Fruit fly (Drosophila melanogaster): ENCODE data around the gene trp.

trp gene

dm6 chr3R:29868676-29869349 lies 51.3 kb downstream of the trp start, which contains the start of gene Zip99C (continued):
- TF ChIP-seq lmd (GFP tag; IDR thresholded peaks at IDR 0.05) (peak; percentile 41; the same call in 1 of the 2 replicates), gce (GFP tag; IDR thresholded peaks at IDR 0.05) (no peak), lbe (GFP tag; optimal IDR thresholded peaks at IDR 0.05) (peak; percentile 79), CG9876 (GFP tag; optimal IDR thresholded peaks at IDR 0.05) (no peak), z (GFP tag; IDR thresholded peaks at IDR 0.05) (0 out of 3 replicates have a peak, but pooled peaks have one; percentile 38), Rx (GFP tag; IDR thresholded peaks at IDR 0.05) (no peak), CG13287 (GFP tag; IDR thresholded peaks at IDR 0.05; ENCODE audit: partially characterized antibody) (peak; percentile 94), CG17912 (GFP tag; optimal IDR thresholded peaks at IDR 0.05) (no peak), CG11696 (GFP tag; IDR thresholded peaks at IDR 0.05) (no peak), CG3163 (GFP tag; optimal IDR thresholded peaks at IDR 0.05) (no peak), CG12071 (GFP tag; optimal IDR thresholded peaks at IDR 0.05) (no peak), CG7928 (GFP tag; optimal IDR thresholded peaks at IDR 0.05) (no peak), p53 (GFP tag; optimal IDR thresholded peaks at IDR 0.05) (no peak), CG12659 (GFP tag; optimal IDR thresholded peaks at IDR 0.05) (peak; percentile 65), fu2 (GFP tag; optimal IDR thresholded peaks at IDR 0.05) (no peak)

dm6 chr3R:29867895-29868294 lies 52.2 kb downstream of the trp start:
- TF ChIP-seq Eip74EF (GFP tag; optimal IDR thresholded peaks at IDR 0.05) (peak in 1 of 2 experiments; percentile 36), bowl (GFP tag; IDR thresholded peaks at IDR 0.05) (no peak), fd64A (GFP tag; optimal IDR thresholded peaks at IDR 0.05) (no peak), eve (GFP tag; optimal IDR thresholded peaks at IDR 0.05) (no peak), CG34224 (GFP tag; IDR thresholded peaks at IDR 0.05; ENCODE audit: partially characterized antibody) (peak; percentile 33; the same call in 1 of the 3 replicates), z (GFP tag; IDR thresholded peaks at IDR 0.05) (peak; percentile 93), CG6813 (GFP tag; optimal IDR thresholded peaks at IDR 0.05) (no peak), Sin3A (optimal IDR thresholded peaks at IDR 0.05) (no peak), CG18476 (GFP tag; optimal IDR thresholded peaks at IDR 0.05) (no peak), grn (GFP tag; optimal IDR thresholded peaks at IDR 0.05) (peak; percentile 94), chinmo (GFP tag; IDR thresholded peaks at IDR 0.05; ENCODE audit: partially characterized antibody) (peak; percentile 67; the same call in 2 of the 4 replicates), CoRest (tag; optimal IDR thresholded peaks at IDR 0.05) (no peak), Pdp1 (GFP tag; optimal IDR thresholded peaks at IDR 0.05) (peak in 1 of 2 experiments; percentile 0), D19B (GFP tag; optimal IDR thresholded peaks at IDR 0.05) (no peak), CG10321 (GFP tag; IDR thresholded peaks at IDR 0.05) (no peak), CG7271 (tag; optimal IDR thresholded peaks at IDR 0.05) (no peak), exex (tag; optimal IDR thresholded peaks at IDR 0.05) (peak; percentile 64), cad (GFP tag; optimal IDR thresholded peaks at IDR 0.05) (no peak), mirr (GFP tag; optimal IDR thresholded peaks at IDR 0.05) (peak; percentile 47), Hand (GFP tag; optimal IDR thresholded peaks at IDR 0.05) (no peak), CG13296 (GFP tag; optimal IDR thresholded peaks at IDR 0.05) (peak; percentile 25), HmgD (GFP tag; optimal IDR thresholded peaks at IDR 0.05) (no peak), CG8924 (tag; optimal IDR thresholded peaks at IDR 0.05) (peak; percentile 21), CG3163 (GFP tag; optimal IDR thresholded peaks at IDR 0.05) (no peak), hbn (GFP tag; IDR thresholded peaks at IDR 0.05; ENCODE audit: partially characterized antibody) (no peak), cg (GFP tag; optimal IDR thresholded peaks at IDR 0.05) (peak; percentile 25), Trl (optimal IDR thresholded peaks at IDR 0.05) (peak in 1 of 2 experiments; percentile 0), Trl (GFP tag; optimal IDR thresholded peaks at IDR 0.05) (no peak)
